Worm (Caenorhabditis elegans): Measurements from ENCODE around the gene sysm-1.

sysm-1 gene

ce11 chrII:9060332-9060840 is 22.6 kb downstream of the sysm-1 start (continued):
- TF ChIP-seq madf-5 (GFP tag; IDR thresholded peaks at IDR 0.05) (no peak), hif-1 (tag; optimal IDR thresholded peaks at IDR 0.05) (peak in 1 of 2 experiments; percentile 91), zag-1 (tag; optimal IDR thresholded peaks at IDR 0.05) (peak; percentile 47), snpc-4 (tag; optimal IDR thresholded peaks at IDR 0.05) (no peak), zip-2 (tag; optimal IDR thresholded peaks at IDR 0.05) (no peak), nhr-111 (GFP tag; optimal IDR thresholded peaks at IDR 0.05) (peak; percentile 58), nhr-10 (tag; optimal IDR thresholded peaks at IDR 0.05) (peak; percentile 23), T20F7.1 (GFP tag; optimal IDR thresholded peaks at IDR 0.05) (peak; percentile 84), R02D3.7 (tag; optimal IDR thresholded peaks at IDR 0.05) (no peak), nhr-102 (tag; optimal IDR thresholded peaks at IDR 0.05) (peak; percentile 51), daf-12 (tag; optimal IDR thresholded peaks at IDR 0.05) (no peak), nhr-28 (tag; optimal IDR thresholded peaks at IDR 0.05) (peak; percentile 89), unc-62 (GFP tag; optimal IDR thresholded peaks at IDR 0.05 in 1 of 2) (peak in 1 of 2 experiments; percentile 99), unc-62 (tag; optimal IDR thresholded peaks at IDR 0.05) (no peak), tag-97 (GFP tag; IDR thresholded peaks at IDR 0.05) (no peak), ceh-62 (tag; optimal IDR thresholded peaks at IDR 0.05) (no peak), ZK546.5 (tag; optimal IDR thresholded peaks at IDR 0.05) (peak in 1 of 2 experiments; percentile 47), duxl-1 (tag; optimal IDR thresholded peaks at IDR 0.05; ENCODE audit: poor library complexity) (no peak), mes-2 (tag; optimal IDR thresholded peaks at IDR 0.05; ENCODE audit: poor library complexity, severe bottlenecking) (peak; percentile 83), set-16 (GFP tag; IDR thresholded peaks at IDR 0.05) (peak; percentile 97), snpc-1.2 (GFP tag; IDR thresholded peaks at IDR 0.05) (0 out of 2 replicates have a peak, but pooled peaks have one; percentile 49), zfp-2 (tag; optimal IDR thresholded peaks at IDR 0.05) (peak; percentile 56), lin-29 (GFP tag; IDR thresholded peaks at IDR 0.05) (no peak), Y5F2A.4 (GFP tag; optimal IDR thresholded peaks at IDR 0.05) (no peak), jun-1 (tag; optimal IDR thresholded peaks at IDR 0.05) (peak; percentile 74), Y48G9A.11 (GFP tag; IDR thresholded peaks at IDR 0.05) (no peak), lin-39 (tag; optimal IDR thresholded peaks at IDR 0.05) (no peak), F37D6.2 (tag; optimal IDR thresholded peaks at IDR 0.05) (peak; percentile 93), dmd-9 (GFP tag; IDR thresholded peaks at IDR 0.05) (0 out of 2 replicates have a peak, but pooled peaks have one; percentile 48), zfp-3 (GFP tag; conservative IDR thresholded peaks at IDR 0.05) (peak; percentile 75; the same call in 1 of the 2 replicates), nhr-48 (tag; optimal IDR thresholded peaks at IDR 0.05) (peak; percentile 81), T26A8.4 (GFP tag; IDR thresholded peaks at IDR 0.05) (peak; percentile 78), nhr-25 (tag; optimal IDR thresholded peaks at IDR 0.05; ENCODE audit: borderline replicate concordance, insufficient read depth) (peak; percentile 94), dmd-6 (GFP tag; IDR thresholded peaks at IDR 0.05) (peak; percentile 85), lsy-2 (tag; optimal IDR thresholded peaks at IDR 0.05) (peak; percentile 79 to 90), cey-2 (tag; optimal IDR thresholded peaks at IDR 0.05; ENCODE audit: borderline replicate concordance, insufficient read depth) (no peak), ceh-20 (GFP tag; IDR thresholded peaks at IDR 0.05) (peak; percentile 81)

- TF ChIP-seq spr-3 (GFP tag; optimal IDR thresholded peaks at IDR 0.05) (no peak), T26A8.4 (GFP tag; IDR thresholded peaks at IDR 0.05) (no peak), daf-16 (GFP tag; optimal IDR thresholded peaks at IDR 0.05) (no peak), daf-16 (tag; optimal IDR thresholded peaks at IDR 0.05) (no peak)
These were observed 24.0 kb downstream of the sysm-1 start for ce11 chrII:9059010-9059409.
